Worm (Caenorhabditis elegans) whole organism, young adult: ENCODE data around the gene F08H9.2.

Experiments used
- B0261.1 ChIP-seq: sonication (generic microtip); optimal IDR thresholded peaks from 2 replicates; lab custom pipeline; 2016; ENCODE audit warnings: mild to moderate bottlenecking, missing genetic modification characterization, moderate library complexity, missing compliant biosample characterization
- C17E4.6 ChIP-seq: fragments of 200-800 bp; sonication (Bioruptor generic); IDR thresholded peaks from 2 replicates; pipeline ENCODE4 v1.3.6; 2022; ENCODE audit warnings: missing genetic modification reagents, missing genetic modification characterization, missing compliant biosample characterization
- ama-1 ChIP-seq, 3 experiments: fragments of 150-350 bp in 1 of 3; sonication (generic microtip) in 2 of 3; optimal IDR thresholded peaks; 2 replicates each; lab custom pipeline; 2014 to 2018; ENCODE audit warnings: missing biosample characterization in 2 of 3, missing genetic modification characterization in 2 of 3, missing genetic modification reagents in 2 of 3
- ccch-3 ChIP-seq: fragments of 200-800 bp; sonication (Bioruptor generic); optimal IDR thresholded peaks from 2 replicates; lab custom pipeline; 2018; ENCODE audit warnings: mild to moderate bottlenecking, missing genetic modification characterization, missing compliant biosample characterization
- ceh-100 ChIP-seq: fragments of 200-800 bp; sonication (Bioruptor generic); IDR thresholded peaks from 2 replicates; pipeline ENCODE4 v1.3.6; 2022; ENCODE audit warnings: missing genetic modification reagents, missing genetic modification characterization, missing compliant biosample characterization
- ceh-27 ChIP-seq: fragments of 200-800 bp; sonication (Bioruptor generic); optimal IDR thresholded peaks from 2 replicates; lab custom pipeline; 2018; ENCODE audit warnings: mild to moderate bottlenecking, missing genetic modification characterization, moderate library complexity, missing compliant biosample characterization
- ceh-79 ChIP-seq: sonication (generic microtip); optimal IDR thresholded peaks from 2 replicates; lab custom pipeline; 2017; ENCODE audit warnings: mild to moderate bottlenecking, missing genetic modification characterization, missing compliant biosample characterization
- dpl-1 ChIP-seq: fragments of 150-350 bp; optimal IDR thresholded peaks from 2 replicates; lab custom pipeline; 2014; ENCODE audit warnings: missing biosample characterization, missing genetic modification reagents, missing genetic modification characterization
- lin-40 ChIP-seq: sonication (generic microtip); optimal IDR thresholded peaks from 2 replicates; lab custom pipeline; 2016; ENCODE audit warnings: missing genetic modification characterization, mild to moderate bottlenecking, missing compliant biosample characterization, missing genotype, missing genetic modification reagents
- nhr-179 ChIP-seq: sonication (generic microtip); optimal IDR thresholded peaks from 2 replicates; lab custom pipeline; 2016; ENCODE audit warnings: mild to moderate bottlenecking, missing genetic modification characterization, missing compliant biosample characterization
- nhr-80 ChIP-seq: sonication (generic microtip); optimal IDR thresholded peaks from 2 replicates; lab custom pipeline; 2016; ENCODE audit warnings: missing genetic modification characterization, missing compliant biosample characterization
- rpc-1 ChIP-seq, 2 experiments: fragments of 150-350 bp in 1 of 2; sonication (generic microtip) in 1 of 2; optimal IDR thresholded peaks; 2 replicates each; lab custom pipeline; 2014 to 2018; ENCODE audit warnings: missing biosample characterization in 1 of 2, missing genetic modification characterization in 1 of 2, missing genetic modification reagents in 1 of 2, missing genotype in 1 of 2
- sdz-38 ChIP-seq: sonication (generic microtip); optimal IDR thresholded peaks from 2 replicates; lab custom pipeline; 2016; ENCODE audit warnings: missing genotype, missing genetic modification characterization, missing compliant biosample characterization
- ztf-28 ChIP-seq: fragments of 200-800 bp; sonication (Bioruptor generic); IDR thresholded peaks from 2 replicates; pipeline ENCODE4 v1.3.6; 2022; ENCODE audit warnings: missing genetic modification reagents, missing genetic modification characterization, missing compliant biosample characterization

ce11 chrV:14417735-14418134, 42.7 kb upstream of the F08H9.2 start, which contains the start of the genes nxf-2 and set-31:
- TF ChIP-seq ztf-28 (GFP tag; lab: Robert Waterston, UW), result no peak
- TF ChIP-seq rpc-1 (optimal IDR thresholded peaks at IDR 0.05; lab: Kevin White, UChicago), result no peak
- no peak for TF ChIP-seq rpc-1 (tag; optimal IDR thresholded peaks at IDR 0.05; lab: Kevin White, UChicago)
- no peak for TF ChIP-seq ceh-79
- TF ChIP-seq nhr-80 (tag; lab: Kevin White, UChicago), result no peak
- TF ChIP-seq dpl-1 (GFP tag; lab: Kevin White, UChicago), result no peak
- no peak for TF ChIP-seq ccch-3
- no peak for TF ChIP-seq C17E4.6
- no peak for TF ChIP-seq ceh-100 (GFP tag; lab: Robert Waterston, UW)
- TF ChIP-seq sdz-38 (tag; lab: Kevin White, UChicago), result no peak
- no peak for TF ChIP-seq ceh-27 (GFP tag; lab: Kevin White, UChicago)
- TF ChIP-seq B0261.1 (tag; lab: Kevin White, UChicago), result no peak
- no peak for TF ChIP-seq lin-40 (tag; lab: Kevin White, UChicago)
- no peak for TF ChIP-seq ama-1 (optimal IDR thresholded peaks at IDR 0.05; lab: Kevin White, UChicago)
- no peak for TF ChIP-seq ama-1 (GFP tag; optimal IDR thresholded peaks at IDR 0.05; lab: Kevin White, UChicago)
- TF ChIP-seq nhr-179 (tag; lab: Kevin White, UChicago), result no peak
